Worm (Caenorhabditis elegans) whole organism, midembryonic: ENCODE measurements around the gene nrde-4.

Experiments used
- T22C8.4 ChIP-seq: fragments of 200-800 bp; sonication (Bioruptor generic); IDR thresholded peaks from 2 replicates; pipeline ENCODE4 v1.3.6; 2022; ENCODE audit warnings: missing genetic modification characterization, missing compliant biosample characterization
- cog-1 ChIP-seq: sonication (generic microtip); optimal IDR thresholded peaks from 2 replicates; lab custom pipeline; 2016; ENCODE audit warnings: missing genetic modification characterization, missing compliant biosample characterization
- flt-1 ChIP-seq: fragments of 200-800 bp; sonication (Bioruptor generic); IDR thresholded peaks from 2 replicates; pipeline ENCODE4 v1.3.6; 2022; ENCODE audit warnings: missing genetic modification characterization, missing compliant biosample characterization
- klf-2 ChIP-seq: fragments of 200-800 bp; sonication (Bioruptor generic); conservative IDR thresholded peaks from 2 replicates; pipeline ENCODE4 v1.3.6; 2022; ENCODE audit warnings: missing genetic modification reagents, missing genetic modification characterization, missing compliant biosample characterization
- med-1 ChIP-seq: sonication (generic microtip); optimal IDR thresholded peaks from 2 replicates; lab custom pipeline; 2017; ENCODE audit warnings: missing genetic modification characterization, mild to moderate bottlenecking, missing compliant biosample characterization, antibody characterized with exemption, missing genetic modification reagents; ENCODE audit not compliant: insufficient read depth
- ref-1 ChIP-seq: fragments of 200-800 bp; sonication (Bioruptor generic); conservative IDR thresholded peaks from 2 replicates; pipeline ENCODE4 v1.3.6; 2022; ENCODE audit warnings: missing genetic modification reagents, missing genetic modification characterization, missing compliant biosample characterization
- tab-1 ChIP-seq: fragments of 200-800 bp; sonication (Bioruptor generic); IDR thresholded peaks from 2 replicates; pipeline ENCODE4 v1.3.6; 2022; ENCODE audit warnings: missing genetic modification characterization, missing compliant biosample characterization
- ztf-23 ChIP-seq: fragments of 200-800 bp; sonication (Bioruptor generic); IDR thresholded peaks from 2 replicates; pipeline ENCODE4 v1.3.6; 2022; ENCODE audit warnings: missing genetic modification reagents, missing genetic modification characterization, missing compliant biosample characterization
- ztf-29 ChIP-seq: fragments of 200-800 bp; sonication (Bioruptor generic); IDR thresholded peaks from 2 replicates; pipeline ENCODE4 v1.3.6; 2022; ENCODE audit warnings: missing genetic modification reagents, missing genetic modification characterization, missing compliant biosample characterization

- no peak for TF ChIP-seq flt-1 (GFP tag; lab: Robert Waterston, UW)
- no peak for TF ChIP-seq ztf-29 (GFP tag; lab: Robert Waterston, UW)
- TF ChIP-seq tab-1 (GFP tag; lab: Robert Waterston, UW) = no peak
- no peak for TF ChIP-seq cog-1 (tag; lab: Kevin White, UChicago)
- TF ChIP-seq ref-1 = no peak
- no peak for TF ChIP-seq T22C8.4 (GFP tag; lab: Robert Waterston, UW)
- TF ChIP-seq med-1 (GFP tag; lab: Kevin White, UChicago) = no peak
- no peak for TF ChIP-seq ztf-23 (GFP tag; lab: Robert Waterston, UW)
- no peak for TF ChIP-seq klf-2 (GFP tag; lab: Robert Waterston, UW)
These were observed 20.8 kb upstream of the nrde-4 start, which contains the start of gene itr-1 for ce11 chrIV:7674874-7675273.
